Worm (Caenorhabditis elegans) whole organism, early embryonic: ENCODE data around the gene clec-224.

Experiments
- B0310.2 ChIP-seq: sonication (generic microtip); optimal IDR thresholded peaks from 2 replicates; lab custom pipeline; 2016; ENCODE audit warnings: mild to moderate bottlenecking, missing genetic modification characterization, missing compliant biosample characterization
- ama-1 ChIP-seq: fragments of 150-350 bp; optimal IDR thresholded peaks from 2 replicates; lab custom pipeline; 2014
- ceh-13 ChIP-seq: fragments of 200-800 bp; sonication (Bioruptor generic); optimal IDR thresholded peaks from 2 replicates; lab custom pipeline; 2018; ENCODE audit warnings: mild to moderate bottlenecking, missing genetic modification characterization, missing compliant biosample characterization
- hmg-4 ChIP-seq: fragments of 200-800 bp; sonication (Bioruptor generic); optimal IDR thresholded peaks from 2 replicates; lab custom pipeline; 2018; ENCODE audit warnings: mild to moderate bottlenecking, missing genetic modification characterization, missing compliant biosample characterization
- scrt-1 ChIP-seq: fragments of 200-800 bp; sonication (Bioruptor generic); IDR thresholded peaks from 2 replicates; pipeline ENCODE4 v1.3.6; 2022; ENCODE audit warnings: missing genetic modification characterization, missing compliant biosample characterization
- sea-1 ChIP-seq: fragments of 200-800 bp; sonication (Bioruptor generic); conservative IDR thresholded peaks from 2 replicates; pipeline ENCODE4 v1.3.6; 2022; ENCODE audit warnings: missing genetic modification characterization, missing compliant biosample characterization
- tbx-37 ChIP-seq: fragments of 200-800 bp; sonication (Bioruptor generic); conservative IDR thresholded peaks from 2 replicates; pipeline ENCODE4 v1.3.6; 2022; ENCODE audit warnings: missing genetic modification reagents, missing genetic modification characterization, missing compliant biosample characterization

DNA sequence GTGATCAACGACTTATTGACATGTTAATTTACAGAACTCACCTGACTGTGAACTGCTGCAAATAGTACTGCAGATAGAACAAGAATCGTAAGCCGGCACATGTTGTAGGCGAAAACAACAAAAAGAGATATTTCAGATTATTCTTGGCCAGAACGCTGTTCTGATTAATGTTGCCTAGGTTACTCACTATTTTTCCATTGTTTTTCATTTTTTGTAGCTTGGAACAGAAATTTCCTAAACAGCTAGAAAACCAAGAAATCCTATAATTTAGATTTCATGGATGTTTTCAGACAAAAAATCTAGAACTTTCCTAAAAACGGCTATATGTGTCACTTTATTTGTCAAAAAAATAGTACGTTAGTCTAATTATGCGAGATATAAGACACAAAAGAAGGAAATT is 24.7 kb downstream of the clec-224 start, which contains the start of gene C27A7.9:
- TF ChIP-seq scrt-1 (GFP tag; lab: Robert Waterston, UW), result no peak
- no peak for TF ChIP-seq ama-1
- TF ChIP-seq hmg-4 (GFP tag; lab: Kevin White, UChicago), result no peak
- TF ChIP-seq tbx-37 (GFP tag; lab: Robert Waterston, UW), result no peak
- no peak for TF ChIP-seq ceh-13
- no peak for TF ChIP-seq B0310.2
- no peak for TF ChIP-seq sea-1 (GFP tag; lab: Robert Waterston, UW)
